Fruit fly (Drosophila melanogaster) whole organism, wandering third instar larva: ENCODE data around the gene haf.

Source experiments
- Abd-B ChIP-seq: fragments of >200 bp; optimal IDR thresholded peaks from 2 replicates; lab custom pipeline; 2017; ENCODE audit warnings: missing biosample characterization, missing genetic modification characterization
- CG32264 ChIP-seq: fragments of 200-800 bp; sonication (Bioruptor generic); optimal IDR thresholded peaks from 2 replicates; lab custom pipeline; 2016; ENCODE audit warnings: missing biosample characterization, missing genetic modification characterization
- CG9705 ChIP-seq: fragments of 200-800 bp; sonication (Bioruptor generic); optimal IDR thresholded peaks from 2 replicates; lab custom pipeline; 2018; ENCODE audit warnings: missing biosample characterization, mild to moderate bottlenecking, missing genetic modification characterization
- CrebA ChIP-seq: fragments of 200-800 bp; sonication (Bioruptor generic); optimal IDR thresholded peaks from 2 replicates; lab custom pipeline; 2016; ENCODE audit warnings: missing biosample characterization, mild to moderate bottlenecking, missing genetic modification characterization, borderline replicate concordance
- Dfd ChIP-seq: fragments of >200 bp; optimal IDR thresholded peaks from 2 replicates; lab custom pipeline; 2017; ENCODE audit warnings: missing biosample characterization, missing genetic modification characterization
- Dif ChIP-seq: fragments of 200-275, 200-300 bp; sonication (Bioruptor generic); optimal IDR thresholded peaks from 2 replicates; lab custom pipeline; 2018; ENCODE audit warnings: missing biosample characterization, missing genetic modification characterization; ENCODE audit not compliant: partially characterized antibody
- GATAd ChIP-seq: sonication (Bioruptor generic); optimal IDR thresholded peaks from 2 replicates; lab custom pipeline; 2016; ENCODE audit warnings: missing biosample characterization, missing genetic modification characterization
- HLH106 ChIP-seq: fragments of 200-800 bp; optimal IDR thresholded peaks from 3 replicates; lab custom pipeline; 2019; ENCODE audit warnings: missing biosample characterization, mild to moderate bottlenecking, missing genetic modification characterization, moderate library complexity
- Hnf4 ChIP-seq: fragments of 200-800 bp; sonication (Bioruptor generic); optimal IDR thresholded peaks from 2 replicates; lab custom pipeline; 2016; ENCODE audit warnings: missing biosample characterization, mild to moderate bottlenecking, missing genetic modification characterization
- Hr83 ChIP-seq: fragments of 200-300 bp; sonication (Bioruptor generic); optimal IDR thresholded peaks from 2 replicates; lab custom pipeline; 2016; ENCODE audit warnings: missing biosample characterization, mild to moderate bottlenecking, missing genetic modification characterization, moderate library complexity; ENCODE audit not compliant: poor library complexity, severe bottlenecking
- Jra ChIP-seq: sonication (Bioruptor generic); optimal IDR thresholded peaks from 2 replicates; lab custom pipeline; 2016; ENCODE audit warnings: missing biosample characterization, missing genetic modification characterization
- Mio ChIP-seq: sonication (Bioruptor generic); optimal IDR thresholded peaks from 2 replicates; lab custom pipeline; 2016; ENCODE audit warnings: missing biosample characterization, missing genetic modification characterization
- Myc ChIP-seq: fragments of >200 bp; optimal IDR thresholded peaks from 2 replicates; lab custom pipeline; 2017
- N ChIP-seq: fragments of >200 bp; optimal IDR thresholded peaks from 2 replicates; lab custom pipeline; 2018; ENCODE audit warnings: missing biosample characterization, missing external identifiers, missing genetic modification characterization
- OdsH ChIP-seq: fragments of 200-800 bp; sonication (Bioruptor generic); optimal IDR thresholded peaks from 2 replicates; lab custom pipeline; 2016; ENCODE audit warnings: missing biosample characterization, mild to moderate bottlenecking, missing genetic modification characterization
- Rel ChIP-seq, 2 experiments: fragments of 200-800 bp; sonication (Bioruptor generic) in 1 of 2; optimal IDR thresholded peaks; 2 replicates in 1 of 2; 3 replicates in 1 of 2; lab custom pipeline; 2016 to 2019; ENCODE audit warnings: mild to moderate bottlenecking in 2 of 2, missing biosample characterization in 2 of 2, missing genetic modification characterization in 2 of 2, moderate library complexity in 1 of 2
- Sp1 ChIP-seq: fragments of 200-800 bp; sonication (Bioruptor generic); optimal IDR thresholded peaks from 3 replicates; lab custom pipeline; 2019; ENCODE audit warnings: missing biosample characterization, mild to moderate bottlenecking, missing genetic modification characterization, moderate library complexity
- br ChIP-seq: fragments of 200-800 bp; sonication (Bioruptor generic); optimal IDR thresholded peaks from 2 replicates; lab custom pipeline; 2016; ENCODE audit warnings: missing biosample characterization, missing genetic modification characterization
- brk ChIP-seq: fragments of 200-800 bp; sonication (Bioruptor generic); optimal IDR thresholded peaks from 2 replicates; lab custom pipeline; 2016; ENCODE audit warnings: missing biosample characterization, mild to moderate bottlenecking, missing genetic modification characterization
- dmrt93B ChIP-seq: fragments of 200-800 bp; sonication (Bioruptor generic); optimal IDR thresholded peaks from 2 replicates; lab custom pipeline; 2018; ENCODE audit warnings: missing biosample characterization, mild to moderate bottlenecking, missing genetic modification characterization
- dsf ChIP-seq: sonication (Bioruptor generic); optimal IDR thresholded peaks from 2 replicates; lab custom pipeline; 2016; ENCODE audit warnings: missing biosample characterization, missing genetic modification characterization, borderline replicate concordance
- ey ChIP-seq: fragments of 200-800 bp; sonication (Bioruptor generic); optimal IDR thresholded peaks from 2 replicates; lab custom pipeline; 2016; ENCODE audit warnings: missing biosample characterization, missing genetic modification characterization
- foxo ChIP-seq, 2 experiments: fragments of 200-800 bp; sonication (Bioruptor generic); optimal IDR thresholded peaks; 2 replicates in 1 of 2; 3 replicates in 1 of 2; lab custom pipeline; 2016 to 2017; ENCODE audit warnings: missing biosample characterization in 2 of 2, missing genetic modification characterization in 2 of 2
- fru ChIP-seq: fragments of 200-800 bp; sonication (Bioruptor generic); optimal IDR thresholded peaks from 3 replicates; lab custom pipeline; 2016; ENCODE audit warnings: missing biosample characterization, mild to moderate bottlenecking, missing genetic modification characterization
- h ChIP-seq: fragments of 200-800 bp; sonication (Bioruptor generic); optimal IDR thresholded peaks from 3 replicates; lab custom pipeline; 2016; ENCODE audit warnings: missing biosample characterization, mild to moderate bottlenecking, missing genetic modification characterization
- jim ChIP-seq: fragments of 175-275, 200-325 bp; sonication (Bioruptor generic); optimal IDR thresholded peaks from 2 replicates; lab custom pipeline; 2016; ENCODE audit warnings: missing biosample characterization, mild to moderate bottlenecking, missing genetic modification characterization
- psq ChIP-seq: fragments of 200-800 bp; sonication (Bioruptor generic); optimal IDR thresholded peaks from 3 replicates; lab custom pipeline; 2017; ENCODE audit warnings: missing biosample characterization, mild to moderate bottlenecking, missing genetic modification characterization, moderate library complexity
- rgr ChIP-seq: fragments of 200-800 bp; sonication (Bioruptor generic); optimal IDR thresholded peaks from 3 replicates; lab custom pipeline; 2016; ENCODE audit warnings: missing biosample characterization, mild to moderate bottlenecking, missing genetic modification characterization
- sage ChIP-seq: fragments of 200-800 bp; sonication (Bioruptor generic); optimal IDR thresholded peaks from 2 replicates; lab custom pipeline; 2016; ENCODE audit warnings: missing biosample characterization, mild to moderate bottlenecking, missing genetic modification characterization
- sv ChIP-seq: fragments of 200-800 bp; sonication (Bioruptor generic); optimal IDR thresholded peaks from 3 replicates; lab custom pipeline; 2016; ENCODE audit warnings: missing biosample characterization, missing genetic modification characterization
- tai ChIP-seq: sonication (Bioruptor generic); optimal IDR thresholded peaks from 2 replicates; lab custom pipeline; 2016; ENCODE audit warnings: missing biosample characterization, missing genetic modification characterization
- usp ChIP-seq: fragments of >200 bp; optimal IDR thresholded peaks from 2 replicates; lab custom pipeline; 2017; ENCODE audit warnings: missing biosample characterization, missing genetic modification characterization

haf gene

dm6 chr2L:1646037-1646436 is 91.1 kb downstream of the haf start:
- TF ChIP-seq h (GFP tag; lab: Kevin White, UChicago), result no peak
- no peak for TF ChIP-seq GATAd (GFP tag; lab: Kevin White, UChicago)
- TF ChIP-seq CrebA (GFP tag; lab: Kevin White, UChicago), result no peak
- TF ChIP-seq fru, result no peak

DNA sequence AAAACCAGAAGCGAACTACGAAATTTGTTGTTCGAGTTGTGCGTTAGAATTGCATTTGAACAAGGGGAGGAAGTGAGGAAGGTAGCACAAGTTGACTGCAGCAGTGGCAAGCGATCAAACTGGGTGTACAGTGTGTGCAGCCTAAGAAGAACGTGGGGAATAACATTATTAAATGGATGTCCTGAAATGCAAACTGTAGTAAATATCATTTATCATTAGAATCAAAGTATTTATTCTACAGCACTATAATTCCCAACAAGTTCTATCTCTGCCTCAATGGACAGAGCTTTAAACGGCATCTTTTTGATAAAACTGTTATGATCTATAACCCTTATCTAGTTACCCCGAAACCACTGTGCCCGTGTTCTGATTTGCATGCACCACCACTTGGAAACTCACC is 91.6 kb downstream of the haf start:
- TF ChIP-seq psq (GFP tag; lab: Kevin White, UChicago) (no peak), Dif (no peak), CG9705 (GFP tag; lab: Kevin White, UChicago) (no peak), h (GFP tag; lab: Kevin White, UChicago) (no peak), dsf (GFP tag; lab: Kevin White, UChicago) (no peak), br (no peak), CG32264 (GFP tag; lab: Kevin White, UChicago) (no peak), usp (no peak), Myc (lab: Kevin White, UChicago) (no peak), dmrt93B (GFP tag; lab: Kevin White, UChicago) (no peak), Mio (GFP tag; lab: Kevin White, UChicago) (no peak), foxo (GFP tag; optimal IDR thresholded peaks at IDR 0.05; lab: Kevin White, UChicago) (no peak)

- TF ChIP-seq sv (no peak), Jra (GFP tag; lab: Kevin White, UChicago) (no peak), foxo (GFP tag; optimal IDR thresholded peaks at IDR 0.05; lab: Kevin White, UChicago) (no peak), br (no peak)
Observed at dm6 chr2L:1648033-1648546, 93.2 kb downstream of the haf start.

DNA sequence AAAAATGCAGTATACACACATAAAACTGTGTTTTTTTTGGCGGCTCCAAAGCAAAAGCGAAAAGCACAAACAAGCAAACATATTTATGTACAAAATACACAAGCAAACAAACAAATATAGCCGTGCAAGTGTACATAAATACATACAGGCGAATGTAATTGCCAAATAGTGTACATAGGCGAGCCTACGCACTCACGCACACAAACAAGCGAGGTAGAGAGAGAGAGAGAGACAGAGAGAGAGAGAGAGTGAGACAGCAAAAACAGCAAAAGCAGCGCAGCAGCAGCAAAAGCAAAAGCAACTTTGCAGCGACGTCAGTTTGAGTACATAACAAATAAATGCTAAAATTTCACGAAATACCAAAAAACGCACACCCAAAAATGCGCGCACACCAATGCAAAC is 93.7 kb downstream of the haf start:
- TF ChIP-seq sage (GFP tag; lab: Kevin White, UChicago) (no peak), N (GFP tag; lab: Kevin White, UChicago) (peak; percentile 17), Dfd (GFP tag; lab: Kevin White, UChicago) (peak; percentile 7), Hr83 (GFP tag; lab: Kevin White, UChicago) (no peak)

DNA sequence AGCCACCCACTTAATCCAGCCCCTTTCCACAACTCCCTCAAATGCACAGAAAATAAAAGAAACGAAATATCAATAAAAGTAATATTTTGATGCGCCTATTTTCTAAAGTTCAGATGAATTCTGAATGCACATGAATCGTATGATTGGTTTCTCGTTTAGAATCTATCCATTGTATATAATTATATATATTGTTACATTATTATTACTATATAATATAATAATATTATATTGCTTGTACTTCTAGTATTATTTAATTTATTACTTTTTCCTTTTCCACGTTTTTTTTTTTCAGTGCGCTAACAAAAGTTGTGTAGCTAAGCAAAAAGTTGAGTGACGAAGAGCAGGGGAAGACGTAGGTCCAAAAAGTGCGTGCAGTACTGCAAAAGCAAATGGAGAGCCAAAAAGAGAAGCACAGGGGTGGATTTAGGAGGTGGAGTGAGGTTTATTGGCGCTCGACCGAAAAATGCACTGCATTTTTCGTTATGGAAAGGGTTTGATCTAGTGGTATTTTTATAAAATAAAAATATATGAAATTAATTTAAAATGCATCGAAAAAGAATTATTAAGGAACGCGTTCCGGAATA is 94.4 kb downstream of the haf start:
- peak; percentile 11 for TF ChIP-seq tai (GFP tag; lab: Kevin White, UChicago)
- TF ChIP-seq CrebA (GFP tag; lab: Kevin White, UChicago), result peak; percentile 37
- no peak for TF ChIP-seq brk (GFP tag; lab: Kevin White, UChicago)
- peak; percentile 71 for TF ChIP-seq Sp1 (GFP tag; lab: Kevin White, UChicago)
- peak; percentile 52 for TF ChIP-seq Hnf4
- TF ChIP-seq Rel (GFP tag; optimal IDR thresholded peaks at IDR 0.05; lab: Kevin White, UChicago), result no peak
- TF ChIP-seq Rel (tag; optimal IDR thresholded peaks at IDR 0.05; lab: Kevin White, UChicago), result no peak
- TF ChIP-seq OdsH, result peak; percentile 79
- TF ChIP-seq Abd-B (GFP tag; lab: Kevin White, UChicago), result no peak
- peak; percentile 80 for TF ChIP-seq fru
- TF ChIP-seq h (GFP tag; lab: Kevin White, UChicago), result peak; percentile 77
- TF ChIP-seq HLH106 (tag; lab: Kevin White, UChicago), result peak; percentile 88
- TF ChIP-seq sage (GFP tag; lab: Kevin White, UChicago), result no peak
- peak; percentile 12 for TF ChIP-seq Hr83 (GFP tag; lab: Kevin White, UChicago)
- no peak for TF ChIP-seq Jra (GFP tag; lab: Kevin White, UChicago)
- no peak for TF ChIP-seq N (GFP tag; lab: Kevin White, UChicago)
- TF ChIP-seq br, result peak; percentile 69
- peak; percentile 26 for TF ChIP-seq ey
- TF ChIP-seq CG9705 (GFP tag; lab: Kevin White, UChicago), result peak; percentile 11
- TF ChIP-seq CG32264 (GFP tag; lab: Kevin White, UChicago), result no peak
- peak; percentile 64 for TF ChIP-seq sv
- TF ChIP-seq psq (GFP tag; lab: Kevin White, UChicago), result peak; percentile 83
- peak; percentile 75 for TF ChIP-seq rgr
- TF ChIP-seq Dif, result no peak
- TF ChIP-seq dmrt93B (GFP tag; lab: Kevin White, UChicago), result peak; percentile 76
- TF ChIP-seq jim (GFP tag; lab: Kevin White, UChicago), result no peak
- TF ChIP-seq foxo (GFP tag; optimal IDR thresholded peaks at IDR 0.05; lab: Kevin White, UChicago), result peak in 1 of 2 experiments; percentile 83
